Fruit fly (Drosophila melanogaster): ENCODE data around the gene CG44355.

DNA sequence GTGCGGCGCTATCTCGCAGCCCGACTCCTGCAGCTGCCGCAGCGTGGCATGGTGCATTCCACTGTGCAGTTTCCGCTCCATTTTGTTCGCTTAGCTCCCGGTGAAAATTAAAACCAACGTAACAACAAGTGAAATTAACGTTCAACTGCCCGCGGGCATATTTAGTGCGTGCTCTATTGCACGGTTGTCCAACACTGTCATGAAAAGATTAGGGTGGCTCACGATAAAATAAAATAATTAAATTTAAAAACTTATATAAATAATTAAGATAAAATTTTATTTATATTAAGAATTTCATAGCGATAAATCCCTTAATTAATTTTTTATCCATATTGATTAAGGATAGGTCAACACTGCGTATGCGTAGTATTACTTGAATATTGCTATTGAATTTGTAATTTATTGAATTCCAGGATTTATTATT is 39.4 kb upstream of the CG44355 start, which contains the start of gene Pbgs:
- TF ChIP-seq psq (optimal IDR thresholded peaks at IDR 0.05) (no peak), h (optimal IDR thresholded peaks at IDR 0.05) (no peak), Sin3A (optimal IDR thresholded peaks at IDR 0.05) (no peak), ttk (optimal IDR thresholded peaks at IDR 0.05) (no peak), Myc (optimal IDR thresholded peaks at IDR 0.05) (no peak), insv (optimal IDR thresholded peaks at IDR 0.05) (no peak)

Measured in Kc167 (cell line).